Worm (Caenorhabditis elegans) whole organism, L3 larva: ENCODE measurements around the gene mix-1.

Source experiments
- ama-1 ChIP-seq: fragments of 150-350 bp; optimal IDR thresholded peaks from 2 replicates; lab custom pipeline; 2018
- ceh-9 ChIP-seq: sonication (generic microtip); optimal IDR thresholded peaks from 2 replicates; lab custom pipeline; 2018; ENCODE audit warnings: missing biosample characterization, missing genetic modification characterization
- elt-1 ChIP-seq: fragments of 150-350 bp; optimal IDR thresholded peaks from 2 replicates; lab custom pipeline; 2014; ENCODE audit warnings: missing biosample characterization, missing genetic modification characterization
- elt-3 ChIP-seq, 3 experiments: fragments of 150-350 bp in 1 of 3; sonication (generic microtip) in 2 of 3; optimal IDR thresholded peaks; 2 replicates in 2 of 3; 4 replicates in 1 of 3; lab custom pipeline; 2014 to 2017; ENCODE audit warnings: missing biosample characterization in 3 of 3, missing genetic modification characterization in 3 of 3
- lin-39 ChIP-seq: fragments of 150-350 bp; optimal IDR thresholded peaks from 2 replicates; lab custom pipeline; 2018; ENCODE audit warnings: missing biosample characterization, missing genetic modification reagents, missing genetic modification characterization
- nhr-25 ChIP-seq: sonication (generic microtip); optimal IDR thresholded peaks from 2 replicates; lab custom pipeline; 2017; ENCODE audit warnings: missing biosample characterization, missing genetic modification characterization
- pqm-1 ChIP-seq: fragments of 150-350 bp; optimal IDR thresholded peaks from 2 replicates; lab custom pipeline; 2017; ENCODE audit warnings: missing biosample characterization, missing genetic modification characterization, inconsistent platforms
- skn-1 ChIP-seq: fragments of 150-350 bp; optimal IDR thresholded peaks from 2 replicates; lab custom pipeline; 2014; ENCODE audit warnings: missing biosample characterization, missing genetic modification characterization
- snpc-4 ChIP-seq: fragments of 150-350 bp; optimal IDR thresholded peaks from 2 replicates; lab custom pipeline; 2014; ENCODE audit warnings: missing biosample characterization, missing genetic modification characterization
- unc-62 ChIP-seq: fragments of 150-350 bp; sonication (generic microtip); optimal IDR thresholded peaks from 4 replicates; lab custom pipeline; 2014; ENCODE audit warnings: missing biosample characterization, missing genetic modification reagents, missing genetic modification characterization
- zag-1 ChIP-seq: fragments of 150-350 bp; optimal IDR thresholded peaks from 2 replicates; lab custom pipeline; 2014; ENCODE audit warnings: missing biosample characterization, missing genetic modification characterization

- TF ChIP-seq pqm-1 (tag; lab: Kevin White, UChicago) (no peak), nhr-25 (tag; lab: Kevin White, UChicago) (no peak), lin-39 (tag; lab: Kevin White, UChicago) (no peak), elt-3 (tag; optimal IDR thresholded peaks at IDR 0.05; lab: Kevin White, UChicago) (no peak), unc-62 (no peak), zag-1 (tag; lab: Kevin White, UChicago) (no peak), skn-1 (no peak), ama-1 (no peak), snpc-4 (tag; lab: Kevin White, UChicago) (no peak), ceh-9 (tag; lab: Kevin White, UChicago) (no peak), elt-1 (tag; lab: Kevin White, UChicago) (no peak)
Measured at ce11 chrII:10800209-10800608, 23.8 kb upstream of the mix-1 start.
